Fruit fly (Drosophila melanogaster): ENCODE measurements around the gene CG2200.
A peak's percentile ranks its signal among the peaks of the same experiment; 100 is the strongest.

The CG2200 gene

dm6 chrX:13099919-13100318 is 5.8 kb downstream of the CG2200 start (continued):
- 0 out of 3 replicates have a peak, but pooled peaks have one; percentile 28 for TF ChIP-seq z (GFP tag; IDR thresholded peaks at IDR 0.05)
- peak; percentile 88 for TF ChIP-seq Dek (tag; optimal IDR thresholded peaks at IDR 0.05)
- peak; percentile 66 for TF ChIP-seq CG12299 (tag; optimal IDR thresholded peaks at IDR 0.05)
- TF ChIP-seq maf-S (GFP tag; optimal IDR thresholded peaks at IDR 0.05): no peak
- TF ChIP-seq CG10979 (tag; optimal IDR thresholded peaks at IDR 0.05): peak; percentile 66
- TF ChIP-seq CG18476 (GFP tag; optimal IDR thresholded peaks at IDR 0.05): peak; percentile 43
- peak; percentile 63 for TF ChIP-seq Usf (GFP tag; optimal IDR thresholded peaks at IDR 0.05)
- peak; percentile 72 for TF ChIP-seq phol (tag; optimal IDR thresholded peaks at IDR 0.05)
- peak; percentile 75 for TF ChIP-seq sens (GFP tag)
- TF ChIP-seq CG8924 (tag; optimal IDR thresholded peaks at IDR 0.05): peak; percentile 84
- TF ChIP-seq chn (GFP tag; optimal IDR thresholded peaks at IDR 0.05): no peak
- TF ChIP-seq CG10462 (GFP tag; optimal IDR thresholded peaks at IDR 0.05): no peak
- no peak for TF ChIP-seq chif (GFP tag; optimal IDR thresholded peaks at IDR 0.05)
- peak; percentile 51 for TF ChIP-seq CG16815 (GFP tag; optimal IDR thresholded peaks at IDR 0.05)
- peak; percentile 81 for TF ChIP-seq stc (GFP tag; IDR thresholded peaks at IDR 0.05)
- no peak for TF ChIP-seq CG8089 (GFP tag; optimal IDR thresholded peaks at IDR 0.05)
- peak; percentile 65 for TF ChIP-seq CG6654 (GFP tag; optimal IDR thresholded peaks at IDR 0.05)
- TF ChIP-seq bab2 (GFP tag; optimal IDR thresholded peaks at IDR 0.05): peak; percentile 23
- no peak for TF ChIP-seq CG1832 (GFP tag; optimal IDR thresholded peaks at IDR 0.05)
- TF ChIP-seq bcd (GFP tag; optimal IDR thresholded peaks at IDR 0.05): peak; percentile 79
- TF ChIP-seq CG14667 (GFP tag; IDR thresholded peaks at IDR 0.05): peak; percentile 82; the same call in 1 of the 2 replicates
- TF ChIP-seq HLH3B (GFP tag; IDR thresholded peaks at IDR 0.05): peak; percentile 85
- no peak; the same call in 1 of the 3 replicates for TF ChIP-seq sr (GFP tag; IDR thresholded peaks at IDR 0.05)
- peak; percentile 51 for TF ChIP-seq exex (tag; optimal IDR thresholded peaks at IDR 0.05)
- no peak for TF ChIP-seq shn (GFP tag; optimal IDR thresholded peaks at IDR 0.05)
- TF ChIP-seq CG9609 (GFP tag; optimal IDR thresholded peaks at IDR 0.05): no peak
- TF ChIP-seq E2f1 (GFP tag; IDR thresholded peaks at IDR 0.05): peak; percentile 86
- TF ChIP-seq CG14050 (GFP tag; IDR thresholded peaks at IDR 0.05): peak; percentile 85
- peak; percentile 57 for TF ChIP-seq Ravus (GFP tag; IDR thresholded peaks at IDR 0.05)
- TF ChIP-seq CG30020 (tag; optimal IDR thresholded peaks at IDR 0.05): peak; percentile 16
- TF ChIP-seq HLH4C (GFP tag; IDR thresholded peaks at IDR 0.05; ENCODE audit: partially characterized antibody): no peak
- no peak for TF ChIP-seq Lim3 (GFP tag; IDR thresholded peaks at IDR 0.05)
- TF ChIP-seq CG9797 (GFP tag; optimal IDR thresholded peaks at IDR 0.05): no peak
- peak; percentile 64; the same call in 1 of the 3 replicates for TF ChIP-seq CG2199 (GFP tag; IDR thresholded peaks at IDR 0.05)
- TF ChIP-seq Hr78 (GFP tag; optimal IDR thresholded peaks at IDR 0.05): no peak
- TF ChIP-seq D19B (GFP tag; optimal IDR thresholded peaks at IDR 0.05): peak; percentile 59
- no peak for TF ChIP-seq mld (GFP tag; IDR thresholded peaks at IDR 0.05; ENCODE audit: partially characterized antibody)
- TF ChIP-seq Nf-YA (GFP tag; IDR thresholded peaks at IDR 0.05): peak; percentile 69
- TF ChIP-seq pfk (GFP tag; optimal IDR thresholded peaks at IDR 0.05): no peak
- peak; percentile 80 for TF ChIP-seq CG4730 (GFP tag; IDR thresholded peaks at IDR 0.05)
- 0 out of 2 replicates have a peak, but pooled peaks have one; percentile 62 for TF ChIP-seq CG17612 (GFP tag; IDR thresholded peaks at IDR 0.05)
- TF ChIP-seq chinmo (GFP tag; IDR thresholded peaks at IDR 0.05; ENCODE audit: partially characterized antibody): no peak
- peak; percentile 59 for TF ChIP-seq CG8281 (tag; optimal IDR thresholded peaks at IDR 0.05)
- TF ChIP-seq ac (GFP tag; optimal IDR thresholded peaks at IDR 0.05): no peak
- TF ChIP-seq Mrtf (GFP tag; IDR thresholded peaks at IDR 0.05): peak; percentile 91
- no peak for TF ChIP-seq disco-r (GFP tag; optimal IDR thresholded peaks at IDR 0.05)
- peak; percentile 91 for TF ChIP-seq gem (tag; optimal IDR thresholded peaks at IDR 0.05)
- no peak for TF ChIP-seq CG14860 (GFP tag; IDR thresholded peaks at IDR 0.05; ENCODE audit: partially characterized antibody)
- TF ChIP-seq Sin3A (optimal IDR thresholded peaks at IDR 0.05): no peak
- peak; percentile 83 for TF ChIP-seq CG10209 (GFP tag; optimal IDR thresholded peaks at IDR 0.05)
- TF ChIP-seq ato (GFP tag; IDR thresholded peaks at IDR 0.05; ENCODE audit: partially characterized antibody): no peak
- TF ChIP-seq br (optimal IDR thresholded peaks at IDR 0.05): no peak

All from whole organism, embryonic.